Worm (Caenorhabditis elegans): Measurements from ENCODE around the gene F14D2.19.

F14D2.19 gene

ce11 chrII:3368097-3368496 lies 31.2 kb upstream of the F14D2.19 start, which contains the start of gene Y49F6C.7:
Gene Y49F6C.7 (minus strand): TSS chrII:3368197.
- TF ChIP-seq flt-1 (GFP tag; IDR thresholded peaks at IDR 0.05) (no peak), T22C8.4 (GFP tag; IDR thresholded peaks at IDR 0.05) (no peak), med-1 (GFP tag; optimal IDR thresholded peaks at IDR 0.05; ENCODE audit: insufficient read depth) (no peak), ref-1 (GFP tag; conservative IDR thresholded peaks at IDR 0.05) (no peak), tab-1 (GFP tag; IDR thresholded peaks at IDR 0.05) (no peak), ztf-23 (GFP tag; IDR thresholded peaks at IDR 0.05) (no peak), klf-2 (GFP tag; conservative IDR thresholded peaks at IDR 0.05) (no peak), cog-1 (tag; optimal IDR thresholded peaks at IDR 0.05) (no peak), ztf-29 (GFP tag; IDR thresholded peaks at IDR 0.05) (no peak)

DNA sequence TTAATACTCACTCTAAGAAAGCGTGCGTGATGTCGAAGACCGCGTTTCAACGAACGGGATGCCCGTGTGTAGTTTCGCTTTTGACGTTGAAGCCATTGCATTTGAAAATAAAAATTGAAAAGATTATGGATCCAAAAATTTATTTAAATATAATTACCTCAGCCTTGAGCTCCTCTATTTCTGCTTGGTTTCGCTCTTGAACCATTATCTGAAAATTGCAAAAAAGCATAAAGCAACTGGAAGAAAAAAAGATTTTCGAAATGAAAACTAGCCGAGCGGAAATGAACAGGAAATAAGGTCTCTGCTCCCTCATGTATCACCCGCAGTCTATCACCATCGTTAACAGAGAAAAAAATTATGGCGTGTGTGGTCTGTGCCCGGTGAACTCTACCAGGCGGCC lies 30.2 kb upstream of the F14D2.19 start, which contains the start of gene Y49F6C.6:
Gene Y49F6C.6, minus strand, starts transcription at position 101 of the 400 bp plus-strand sequence.
- TF ChIP-seq ztf-23 (GFP tag; IDR thresholded peaks at IDR 0.05) (no peak), flt-1 (GFP tag; IDR thresholded peaks at IDR 0.05) (no peak), med-1 (GFP tag; optimal IDR thresholded peaks at IDR 0.05; ENCODE audit: insufficient read depth) (no peak), klf-2 (GFP tag; conservative IDR thresholded peaks at IDR 0.05) (no peak)

DNA sequence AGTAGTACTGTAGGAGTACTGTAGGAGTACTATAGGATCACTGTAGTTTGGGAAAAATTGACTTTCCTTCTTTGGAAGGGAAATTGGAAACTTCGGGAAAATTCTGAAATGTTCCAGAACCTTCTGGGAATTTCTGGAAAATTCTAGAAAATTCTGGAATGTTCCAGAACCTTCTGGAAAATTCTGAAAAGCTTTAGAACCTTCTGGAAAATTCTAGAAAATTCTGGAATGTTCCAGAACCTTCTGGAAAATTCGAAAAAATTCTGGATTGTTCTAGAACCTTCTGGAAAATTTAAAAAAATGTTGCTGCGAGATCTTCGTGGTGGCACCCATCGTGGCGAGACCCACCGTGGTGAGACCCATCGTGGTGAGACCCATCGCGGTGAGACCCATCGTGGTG lies 28.6 kb upstream of the F14D2.19 start:
- TF ChIP-seq flt-1 (GFP tag; IDR thresholded peaks at IDR 0.05), result peak; percentile 11; the same call in 1 of the 2 replicates

DNA sequence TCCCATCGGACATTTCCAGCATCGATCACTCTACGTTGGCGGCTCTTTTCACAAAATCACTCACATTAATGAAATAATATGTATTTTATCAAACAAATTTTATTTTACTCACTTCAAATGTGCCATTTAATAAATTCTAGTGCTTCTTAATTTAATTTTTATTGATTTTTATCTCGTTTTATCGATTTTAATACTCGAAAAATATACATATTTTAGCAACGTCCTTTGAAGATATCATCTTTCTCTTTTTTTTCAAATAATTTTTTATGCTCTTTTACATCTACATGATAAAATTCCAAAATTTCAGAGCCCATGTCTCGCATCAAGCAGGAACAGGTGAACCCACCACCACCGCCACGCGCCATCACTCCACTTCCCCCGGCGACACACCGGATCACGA lies 21.9 kb upstream of the F14D2.19 start, which contains the start of the genes lido-14 and bath-27:
Gene lido-14, plus strand, starts transcription at position 301 of the 400 bp plus-strand sequence.
Gene bath-27, plus strand, starts transcription at position 306 of the 400 bp plus-strand sequence.
- TF ChIP-seq flt-1 (GFP tag; IDR thresholded peaks at IDR 0.05), result no peak
- TF ChIP-seq cog-1 (tag; optimal IDR thresholded peaks at IDR 0.05), result no peak
- TF ChIP-seq ref-1 (GFP tag; conservative IDR thresholded peaks at IDR 0.05), result no peak
- no peak for TF ChIP-seq klf-2 (GFP tag; conservative IDR thresholded peaks at IDR 0.05)
- TF ChIP-seq T22C8.4 (GFP tag; IDR thresholded peaks at IDR 0.05), result no peak
- TF ChIP-seq med-1 (GFP tag; optimal IDR thresholded peaks at IDR 0.05; ENCODE audit: insufficient read depth), result no peak
- no peak for TF ChIP-seq ztf-23 (GFP tag; IDR thresholded peaks at IDR 0.05)
- no peak for TF ChIP-seq tab-1 (GFP tag; IDR thresholded peaks at IDR 0.05)
- no peak for TF ChIP-seq ztf-29 (GFP tag; IDR thresholded peaks at IDR 0.05)

DNA sequence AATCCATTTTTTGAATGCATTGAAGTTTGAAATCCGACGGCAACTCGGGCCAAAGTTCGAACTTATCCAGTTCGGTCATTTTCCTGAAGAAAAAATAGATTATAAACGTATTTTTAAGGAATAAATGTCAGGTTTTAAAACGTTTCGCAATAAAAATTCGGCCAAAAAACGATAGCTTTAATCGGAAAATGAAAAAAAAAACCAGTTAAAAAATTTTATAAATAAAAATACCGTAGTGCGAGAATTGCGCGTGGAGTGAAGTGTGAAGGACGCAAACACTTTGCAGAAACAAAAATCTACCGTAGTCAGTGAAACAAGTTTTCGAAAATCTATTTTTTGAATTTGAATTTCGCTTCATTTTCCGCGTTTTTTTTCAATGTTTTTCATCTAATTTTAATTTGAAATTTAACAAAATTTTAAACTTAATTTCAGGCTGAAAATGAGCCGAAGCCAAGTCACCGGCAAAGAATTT lies 12.9 kb upstream of the F14D2.19 start, which contains the start of gene F14D2.8:
Gene F14D2.8, minus strand, starts transcription at position 51 of the 472 bp plus-strand sequence.
- TF ChIP-seq tab-1 (GFP tag; IDR thresholded peaks at IDR 0.05), result no peak

ce11 chrII:3347940-3348610 lies 11.1 kb upstream of the F14D2.19 start, which contains the start of the genes F14D2.14 and bath-29:
Gene F14D2.14 (minus strand): TSS chrII:3347990.
Gene bath-29 (plus strand): TSS chrII:3348560.
- TF ChIP-seq tab-1 (GFP tag; IDR thresholded peaks at IDR 0.05) (no peak), T22C8.4 (GFP tag; IDR thresholded peaks at IDR 0.05) (no peak), cog-1 (tag; optimal IDR thresholded peaks at IDR 0.05) (no peak), med-1 (GFP tag; optimal IDR thresholded peaks at IDR 0.05; ENCODE audit: insufficient read depth) (no peak), ztf-29 (GFP tag; IDR thresholded peaks at IDR 0.05) (no peak), klf-2 (GFP tag; conservative IDR thresholded peaks at IDR 0.05) (no peak), ref-1 (GFP tag; conservative IDR thresholded peaks at IDR 0.05) (no peak), flt-1 (GFP tag; IDR thresholded peaks at IDR 0.05) (no peak), ztf-23 (GFP tag; IDR thresholded peaks at IDR 0.05) (no peak)

DNA sequence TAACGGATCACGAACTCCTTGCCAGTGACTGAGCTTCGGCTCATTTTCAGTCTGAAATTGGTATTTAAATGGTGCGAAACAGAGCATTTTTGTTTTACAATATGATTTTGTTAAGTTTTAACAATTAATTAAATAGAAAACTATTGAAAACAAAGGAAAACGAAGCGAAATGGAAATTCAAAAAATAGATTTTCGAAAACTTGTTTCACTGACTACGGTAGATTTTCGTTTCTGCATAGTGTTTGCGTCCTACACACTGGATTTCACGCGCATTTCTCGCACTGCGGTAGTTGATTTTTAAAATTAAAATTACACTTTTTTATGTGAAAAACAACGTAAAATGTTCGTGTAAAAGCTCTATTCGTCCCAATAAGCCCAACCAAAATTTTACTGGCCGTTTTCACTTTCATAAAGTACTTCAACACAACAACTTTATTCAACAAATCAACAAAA lies 9.4 kb upstream of the F14D2.19 start, which contains the start of gene bath-30:
Gene bath-30, minus strand, starts transcription at position 51 of the 453 bp plus-strand sequence.
- TF ChIP-seq ref-1 (GFP tag; conservative IDR thresholded peaks at IDR 0.05) (no peak), med-1 (GFP tag; optimal IDR thresholded peaks at IDR 0.05; ENCODE audit: insufficient read depth) (no peak), klf-2 (GFP tag; conservative IDR thresholded peaks at IDR 0.05) (no peak), T22C8.4 (GFP tag; IDR thresholded peaks at IDR 0.05) (no peak), tab-1 (GFP tag; IDR thresholded peaks at IDR 0.05) (no peak), cog-1 (tag; optimal IDR thresholded peaks at IDR 0.05) (no peak), flt-1 (GFP tag; IDR thresholded peaks at IDR 0.05) (no peak), ztf-23 (GFP tag; IDR thresholded peaks at IDR 0.05) (no peak)

DNA sequence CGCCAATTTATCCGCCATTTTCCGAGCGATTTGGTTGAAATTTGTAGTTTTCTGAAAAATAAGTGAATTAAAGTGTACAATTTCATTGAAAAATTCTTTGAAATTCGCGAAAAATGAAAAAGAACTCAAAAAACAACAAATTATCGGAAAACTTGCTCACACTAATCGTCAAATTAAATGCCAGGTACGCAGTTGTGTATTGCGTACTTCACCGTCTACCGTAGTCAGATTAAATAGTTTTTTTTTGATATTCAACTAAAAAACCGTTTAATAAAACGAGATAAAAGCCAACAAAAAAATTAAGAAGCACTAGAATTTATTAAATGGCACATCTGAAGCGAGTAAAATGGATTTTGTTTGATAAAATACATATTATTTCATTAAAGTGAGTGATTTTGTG lies 8.0 kb upstream of the F14D2.19 start, which contains the start of gene bath-28:
Gene bath-28, minus strand, starts transcription at position 51 of the 400 bp plus-strand sequence.
- TF ChIP-seq ztf-29 (GFP tag; IDR thresholded peaks at IDR 0.05), result no peak

DNA sequence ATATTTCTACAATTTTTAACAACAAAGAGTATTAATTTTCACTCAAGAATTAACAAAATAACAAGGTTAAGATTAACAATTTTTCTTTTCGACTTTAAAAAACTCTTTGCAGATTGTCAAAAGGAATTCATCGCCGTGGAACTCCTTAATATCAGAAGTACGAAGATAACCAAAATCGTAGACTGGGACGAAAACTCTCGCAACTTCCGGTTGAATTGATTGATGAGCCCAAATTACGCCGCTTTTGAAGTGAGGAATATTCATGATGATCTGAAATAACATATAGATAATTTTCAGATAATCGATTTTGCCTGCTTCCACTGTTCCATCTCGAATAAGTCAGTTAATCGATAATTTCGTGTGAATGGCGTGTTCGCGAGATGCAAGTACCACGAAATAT lies 6.8 kb upstream of the F14D2.19 start, which contains the start of gene F14D2.15:
Gene F14D2.15, minus strand, starts transcription at position 101 of the 400 bp plus-strand sequence.
- TF ChIP-seq T22C8.4 (GFP tag; IDR thresholded peaks at IDR 0.05) (0 out of 2 replicates have a peak, but pooled peaks have one; percentile 34), ztf-29 (GFP tag; IDR thresholded peaks at IDR 0.05) (no peak)

DNA sequence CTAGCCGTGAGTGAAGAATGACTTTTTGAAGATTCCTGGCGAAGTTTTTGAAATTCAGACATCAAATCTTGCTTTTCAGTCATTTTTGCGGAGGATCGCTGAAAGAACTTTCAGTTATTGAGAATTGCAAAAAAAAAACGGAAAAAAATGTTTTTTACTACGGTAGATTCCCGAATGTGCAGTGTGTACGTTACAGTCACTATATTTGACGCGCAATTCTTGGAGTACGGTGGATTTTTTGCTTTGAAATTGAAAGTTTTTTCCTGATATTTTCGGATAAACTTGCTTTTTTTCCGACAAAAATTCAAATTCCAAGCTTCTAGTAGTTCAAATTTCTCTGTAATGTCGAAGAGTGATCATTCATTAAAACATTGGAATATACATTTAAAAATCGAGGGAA lies 5.0 kb upstream of the F14D2.19 start, which contains the start of gene F14D2.11:
Gene F14D2.11, minus strand, starts transcription at position 101 of the 400 bp plus-strand sequence.
- TF ChIP-seq ztf-29 (GFP tag; IDR thresholded peaks at IDR 0.05) (no peak), cog-1 (tag; optimal IDR thresholded peaks at IDR 0.05) (no peak), tab-1 (GFP tag; IDR thresholded peaks at IDR 0.05) (no peak), flt-1 (GFP tag; IDR thresholded peaks at IDR 0.05) (no peak), T22C8.4 (GFP tag; IDR thresholded peaks at IDR 0.05) (no peak), klf-2 (GFP tag; conservative IDR thresholded peaks at IDR 0.05) (no peak)
